Fruit fly (Drosophila melanogaster) whole organism, prepupa: ENCODE results near the gene MED22.
A peak's percentile ranks its signal among the peaks of the same experiment; 100 is the strongest.

Source experiments
- CG10631 ChIP-seq: fragments of 200-800 bp; sonication (Bioruptor generic); optimal IDR thresholded peaks from 2 replicates; lab custom pipeline; 2016; ENCODE audit warnings: missing biosample characterization, missing genetic modification characterization
- CG10669 ChIP-seq: fragments of 200-800 bp; sonication (Bioruptor generic); optimal IDR thresholded peaks from 3 replicates; lab custom pipeline; 2018; ENCODE audit warnings: missing biosample characterization, mild to moderate bottlenecking, missing genetic modification characterization, moderate library complexity
- CG11294 ChIP-seq: fragments of 200-800 bp; sonication (Bioruptor generic); IDR thresholded peaks from 2 replicates; pipeline ENCODE4 v1.3.6; 2022; ENCODE audit warnings: missing biosample characterization, missing genetic modification characterization
- CG11762 ChIP-seq: fragments of 200-800 bp; sonication (Bioruptor generic); optimal IDR thresholded peaks from 3 replicates; lab custom pipeline; 2016; ENCODE audit warnings: missing biosample characterization, missing genetic modification characterization; ENCODE audit not compliant: insufficient read depth
- CG11902 ChIP-seq: fragments of 200-800 bp; sonication (Bioruptor generic); optimal IDR thresholded peaks from 3 replicates; lab custom pipeline; 2016; ENCODE audit warnings: missing biosample characterization, missing genetic modification characterization
- CG15336 ChIP-seq: fragments of 200-800 bp; sonication (Bioruptor generic); IDR thresholded peaks from 2 replicates; pipeline ENCODE4 v1.3.6; 2022; ENCODE audit warnings: missing biosample characterization, missing genetic modification characterization
- CG1621 ChIP-seq: fragments of 200-800 bp; sonication (Bioruptor generic); optimal IDR thresholded peaks from 3 replicates; lab custom pipeline; 2018; ENCODE audit warnings: missing biosample characterization, mild to moderate bottlenecking, missing genetic modification characterization
- CG16779 ChIP-seq: fragments of 200-800 bp; sonication (Bioruptor generic); optimal IDR thresholded peaks from 3 replicates; lab custom pipeline; 2017; ENCODE audit warnings: missing biosample characterization, mild to moderate bottlenecking, missing genetic modification characterization
- CG31627 ChIP-seq: fragments of 200-800 bp; sonication (Bioruptor generic); optimal IDR thresholded peaks from 3 replicates; lab custom pipeline; 2016; ENCODE audit warnings: missing biosample characterization, missing genetic modification characterization
- CG32006 ChIP-seq: fragments of 200-800 bp; sonication (Bioruptor generic); optimal IDR thresholded peaks from 3 replicates; lab custom pipeline; 2017; ENCODE audit warnings: missing biosample characterization, mild to moderate bottlenecking, missing genetic modification characterization
- CG34406 ChIP-seq: fragments of 200-800 bp; sonication (Bioruptor generic); optimal IDR thresholded peaks from 3 replicates; lab custom pipeline; 2016; ENCODE audit warnings: missing biosample characterization, missing genetic modification characterization
- CG6163 ChIP-seq: fragments of 200-800 bp; sonication (Bioruptor generic); IDR thresholded peaks from 3 replicates; pipeline ENCODE4 v1.3.6; 2022; ENCODE audit warnings: missing biosample characterization, missing genetic modification characterization
- CG6276 ChIP-seq: fragments of 200-800 bp; sonication (Bioruptor generic); optimal IDR thresholded peaks from 2 replicates; lab custom pipeline; 2017; ENCODE audit warnings: missing biosample characterization, mild to moderate bottlenecking, missing genetic modification characterization
- CG6792 ChIP-seq: fragments of 200-800 bp; sonication (Bioruptor generic); optimal IDR thresholded peaks from 3 replicates; lab custom pipeline; 2016; ENCODE audit warnings: missing biosample characterization, missing genetic modification characterization
- CG6808 ChIP-seq: fragments of 200-800 bp; sonication (Bioruptor generic); optimal IDR thresholded peaks from 3 replicates; lab custom pipeline; 2017; ENCODE audit warnings: missing biosample characterization, missing genetic modification characterization, mild to moderate bottlenecking, moderate library complexity, missing genetic modification reagents
- CG6854 ChIP-seq: fragments of 200-800 bp; sonication (Bioruptor generic); optimal IDR thresholded peaks from 2 replicates; lab custom pipeline; 2017; ENCODE audit warnings: missing biosample characterization, mild to moderate bottlenecking, missing genetic modification characterization
- CG7368 ChIP-seq: fragments of 200-800 bp; sonication (Bioruptor generic); optimal IDR thresholded peaks from 3 replicates; lab custom pipeline; 2016; ENCODE audit warnings: missing biosample characterization, missing genetic modification characterization
- CG8119 ChIP-seq: fragments of 200-800 bp; sonication (Bioruptor generic); IDR thresholded peaks from 3 replicates; pipeline ENCODE4 v1.3.6; 2022; ENCODE audit warnings: missing biosample characterization, missing genetic modification characterization
- CG8319 ChIP-seq: fragments of 200-800 bp; sonication (Bioruptor generic); optimal IDR thresholded peaks from 3 replicates; lab custom pipeline; 2016; ENCODE audit warnings: missing biosample characterization, missing genetic modification characterization
- CG8632 ChIP-seq: fragments of 200-800 bp; sonication (Bioruptor generic); optimal IDR thresholded peaks from 3 replicates; lab custom pipeline; 2016; ENCODE audit warnings: missing biosample characterization, missing genetic modification characterization
- CG9139 ChIP-seq: fragments of 200-800 bp; sonication (Bioruptor generic); optimal IDR thresholded peaks from 3 replicates; lab custom pipeline; 2017; ENCODE audit warnings: missing biosample characterization, mild to moderate bottlenecking, missing genetic modification characterization
- Eip75B ChIP-seq: fragments of 200-800 bp; sonication (Bioruptor generic); optimal IDR thresholded peaks from 3 replicates; lab custom pipeline; 2016; ENCODE audit warnings: missing biosample characterization, missing genetic modification characterization
- Eip93F ChIP-seq: fragments of 200-800 bp; sonication (Bioruptor generic); optimal IDR thresholded peaks from 2 replicates; lab custom pipeline; 2016; ENCODE audit warnings: missing biosample characterization, mild to moderate bottlenecking, missing genetic modification characterization
- Ets21C ChIP-seq: fragments of 200-800 bp; sonication (Bioruptor generic); optimal IDR thresholded peaks from 3 replicates; lab custom pipeline; 2016; ENCODE audit warnings: missing biosample characterization, missing genetic modification characterization
- Ets96B ChIP-seq: fragments of 200-800 bp; optimal IDR thresholded peaks from 2 replicates; lab custom pipeline; 2019; ENCODE audit warnings: missing biosample characterization, mild to moderate bottlenecking, missing genetic modification characterization, moderate library complexity
- Gug ChIP-seq: fragments of 200-800 bp; sonication (Bioruptor generic); IDR thresholded peaks from 2 replicates; pipeline ENCODE4 v1.3.6; 2022; ENCODE audit warnings: missing biosample characterization, missing genetic modification characterization
- Hr38 ChIP-seq: sonication (Bioruptor generic); optimal IDR thresholded peaks from 2 replicates; lab custom pipeline; 2016; ENCODE audit warnings: missing biosample characterization, missing genetic modification characterization
- Hr39 ChIP-seq: fragments of 200-800 bp; sonication (Bioruptor generic); optimal IDR thresholded peaks from 2 replicates; lab custom pipeline; 2016; ENCODE audit warnings: missing biosample characterization, missing genetic modification characterization
- Hr4 ChIP-seq: fragments of 200-800 bp; sonication (Bioruptor generic); optimal IDR thresholded peaks from 3 replicates; lab custom pipeline; 2016; ENCODE audit warnings: missing biosample characterization, missing genetic modification characterization
- Lpt ChIP-seq: fragments of 200-800 bp; sonication (Bioruptor generic); optimal IDR thresholded peaks from 3 replicates; lab custom pipeline; 2016; ENCODE audit warnings: missing biosample characterization, missing genetic modification characterization
- Met ChIP-seq: fragments of 200-800 bp; sonication (Bioruptor generic); optimal IDR thresholded peaks from 3 replicates; lab custom pipeline; 2016; ENCODE audit warnings: missing biosample characterization, missing genetic modification characterization
- Sox15 ChIP-seq: fragments of 200-800 bp; sonication (Bioruptor generic); optimal IDR thresholded peaks from 3 replicates; lab custom pipeline; 2016; ENCODE audit warnings: missing biosample characterization, missing genetic modification characterization
- achi ChIP-seq: fragments of 200-800 bp; sonication (Bioruptor generic); optimal IDR thresholded peaks from 3 replicates; lab custom pipeline; 2016; ENCODE audit warnings: missing biosample characterization, missing genetic modification characterization
- acj6 ChIP-seq: fragments of 200-800 bp; sonication (Bioruptor generic); optimal IDR thresholded peaks from 3 replicates; lab custom pipeline; 2016; ENCODE audit warnings: missing biosample characterization, missing genetic modification characterization
- cyc ChIP-seq: fragments of 200-800 bp; sonication (Bioruptor generic); optimal IDR thresholded peaks from 3 replicates; lab custom pipeline; 2016; ENCODE audit warnings: missing biosample characterization, missing genetic modification characterization
- dac ChIP-seq: fragments of 200-800 bp; sonication (Bioruptor generic); optimal IDR thresholded peaks from 2 replicates; lab custom pipeline; 2017; ENCODE audit warnings: missing biosample characterization, mild to moderate bottlenecking, missing genetic modification characterization
- dsx ChIP-seq: fragments of 200-800 bp; optimal IDR thresholded peaks from 3 replicates; lab custom pipeline; 2019; ENCODE audit warnings: missing biosample characterization, mild to moderate bottlenecking, missing genetic modification characterization, moderate library complexity; ENCODE audit not compliant: poor library complexity, severe bottlenecking
- eg ChIP-seq: fragments of 200-800 bp; sonication (Bioruptor generic); IDR thresholded peaks from 3 replicates; pipeline ENCODE4 v1.3.6; 2022; ENCODE audit warnings: missing biosample characterization, missing genetic modification characterization
- esn ChIP-seq: fragments of 200-800 bp; sonication (Bioruptor generic); optimal IDR thresholded peaks from 2 replicates; lab custom pipeline; 2016; ENCODE audit warnings: missing biosample characterization, mild to moderate bottlenecking, missing genetic modification characterization, moderate library complexity
- fd59A ChIP-seq: fragments of 200-800 bp; sonication (Bioruptor generic); optimal IDR thresholded peaks from 2 replicates; lab custom pipeline; 2017; ENCODE audit warnings: missing biosample characterization, mild to moderate bottlenecking, missing genetic modification characterization, missing genetic modification reagents
- fkh ChIP-seq: fragments of 200-800 bp; sonication (Bioruptor generic); optimal IDR thresholded peaks from 3 replicates; lab custom pipeline; 2017; ENCODE audit warnings: missing biosample characterization, mild to moderate bottlenecking, missing genetic modification characterization, moderate library complexity
- lz ChIP-seq: fragments of 200-800 bp; sonication (Bioruptor generic); optimal IDR thresholded peaks from 3 replicates; lab custom pipeline; 2016; ENCODE audit warnings: missing biosample characterization, missing genetic modification characterization
- net ChIP-seq: fragments of 200-800 bp; sonication (Bioruptor generic); optimal IDR thresholded peaks from 3 replicates; lab custom pipeline; 2016; ENCODE audit warnings: missing biosample characterization, missing genetic modification characterization
- pdm3 ChIP-seq: fragments of 200-800 bp; sonication (Bioruptor generic); optimal IDR thresholded peaks from 3 replicates; lab custom pipeline; 2016; ENCODE audit warnings: missing biosample characterization, missing genetic modification characterization
- salr ChIP-seq, 2 experiments: fragments of 200-800 bp; sonication (Bioruptor generic); optimal IDR thresholded peaks; 3 replicates each; lab custom pipeline; 2016 to 2018; ENCODE audit warnings: missing biosample characterization in 2 of 2, missing genetic modification characterization in 2 of 2, mild to moderate bottlenecking in 1 of 2
- spab ChIP-seq: fragments of 200-800 bp; sonication (Bioruptor generic); optimal IDR thresholded peaks from 2 replicates; lab custom pipeline; 2017; ENCODE audit warnings: missing biosample characterization, mild to moderate bottlenecking, missing genetic modification characterization, missing genetic modification reagents
- svp ChIP-seq: fragments of 200-800 bp; sonication (Bioruptor generic); peaks from one replicate; lab custom pipeline; 2016; ENCODE audit warnings: missing biosample characterization, missing genetic modification characterization
- vri ChIP-seq: fragments of 200-800 bp; sonication (Bioruptor generic); optimal IDR thresholded peaks from 3 replicates; lab custom pipeline; 2016; ENCODE audit warnings: missing biosample characterization, mild to moderate bottlenecking, missing genetic modification characterization

MED22 gene

DNA sequence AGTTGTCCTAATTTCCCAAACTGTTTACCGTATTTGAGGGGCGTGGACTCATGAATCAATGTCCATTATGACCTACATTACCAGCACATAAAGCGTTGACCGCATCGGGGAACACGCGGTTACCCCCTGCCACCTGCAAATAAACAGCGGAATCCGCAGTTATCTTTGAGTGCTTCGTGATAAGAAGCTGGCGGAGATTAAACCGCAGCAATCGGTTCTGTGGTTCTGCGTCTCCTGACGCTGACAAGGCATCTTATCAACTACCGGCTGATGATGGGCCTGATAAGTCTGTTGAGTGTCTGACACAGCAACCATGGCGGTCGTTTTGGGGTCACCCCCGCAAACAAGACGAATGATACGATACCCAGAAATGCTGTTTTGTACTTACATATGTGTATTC, 18.2 kb downstream of the MED22 start:
- TF ChIP-seq CG15336 (GFP tag; lab: Robert Waterston, UW): no peak
- TF ChIP-seq Eip75B (GFP tag; lab: Kevin White, UChicago): peak; percentile 2
- TF ChIP-seq svp (GFP tag; lab: Kevin White, UChicago): peak; percentile 95

dm6 chrX:947450-948284, 19.7 kb downstream of the MED22 start, which contains the start of gene CG3699:
Gene CG3699, minus strand, starts transcription at chrX:947500.
- TF ChIP-seq Met (GFP tag; lab: Kevin White, UChicago) (peak; percentile 43), dac (no peak), CG6854 (no peak), CG1621 (no peak), fkh (GFP tag; lab: Kevin White, UChicago) (peak; percentile 0), svp (GFP tag; lab: Kevin White, UChicago) (peak; percentile 79), CG9139 (GFP tag; lab: Kevin White, UChicago) (no peak), fd59A (GFP tag; lab: Kevin White, UChicago) (peak; percentile 4), CG11294 (GFP tag; lab: Robert Waterston, UW) (no peak), cyc (GFP tag; lab: Kevin White, UChicago) (peak; percentile 38), Eip75B (GFP tag; lab: Kevin White, UChicago) (peak; percentile 42), CG15336 (GFP tag; lab: Robert Waterston, UW) (peak; percentile 28; the same call in 1 of the 2 replicates), achi (peak; percentile 41), spab (GFP tag; lab: Kevin White, UChicago) (no peak), pdm3 (GFP tag; lab: Kevin White, UChicago) (peak; percentile 54), CG6276 (GFP tag; lab: Kevin White, UChicago) (peak; percentile 8), CG7368 (GFP tag; lab: Kevin White, UChicago) (no peak), CG10631 (GFP tag; lab: Kevin White, UChicago) (peak; percentile 33), CG34406 (GFP tag; lab: Kevin White, UChicago) (peak; percentile 48), Ets96B (peak; percentile 36), CG8119 (GFP tag; lab: Robert Waterston, UW) (no peak), CG11902 (GFP tag; lab: Kevin White, UChicago) (peak; percentile 30), Sox15 (GFP tag; lab: Kevin White, UChicago) (peak; percentile 35), CG31627 (GFP tag; lab: Kevin White, UChicago) (peak; percentile 51), esn (GFP tag; lab: Kevin White, UChicago) (peak; percentile 61), lz (GFP tag; lab: Kevin White, UChicago) (peak; percentile 65), Gug (GFP tag; lab: Robert Waterston, UW) (no peak), Hr38 (GFP tag; lab: Kevin White, UChicago) (no peak), Lpt (no peak), salr (GFP tag; optimal IDR thresholded peaks at IDR 0.05; lab: Kevin White, UChicago) (no peak), eg (GFP tag; lab: Robert Waterston, UW) (no peak), dsx (no peak), CG8632 (GFP tag; lab: Kevin White, UChicago) (peak; percentile 17), CG11762 (GFP tag; lab: Kevin White, UChicago) (peak; percentile 16), CG8319 (GFP tag; lab: Kevin White, UChicago) (no peak), Hr4 (GFP tag; lab: Kevin White, UChicago) (no peak), CG6808 (GFP tag; lab: Kevin White, UChicago) (peak; percentile 32), CG6792 (peak; percentile 62), net (GFP tag; lab: Kevin White, UChicago) (peak; percentile 49), CG6163 (GFP tag; lab: Robert Waterston, UW) (no peak), vri (GFP tag; lab: Kevin White, UChicago) (peak; percentile 40), Hr39 (peak; percentile 60), CG16779 (tag; lab: Kevin White, UChicago) (no peak), Eip93F (GFP tag; lab: Kevin White, UChicago) (no peak), acj6 (GFP tag; lab: Kevin White, UChicago) (peak; percentile 43), CG32006 (GFP tag; lab: Kevin White, UChicago) (peak; percentile 62), CG10669 (GFP tag; lab: Kevin White, UChicago) (peak; percentile 41), Ets21C (GFP tag; lab: Kevin White, UChicago) (peak; percentile 48)
